Fruit fly (Drosophila melanogaster) whole organism, embryonic: ENCODE measurements around the gene CG33791.
A peak's percentile ranks its signal among the peaks of the same experiment; 100 is the strongest.

Source experiments
- ATbp ChIP-seq: fragments of 200-800 bp; sonication (Bioruptor generic); optimal IDR thresholded peaks from 2 replicates; lab custom pipeline; 2017; ENCODE audit warnings: missing biosample characterization, mild to moderate bottlenecking, missing genetic modification characterization, missing genetic modification reagents
- Atf6 ChIP-seq: fragments of 200-800 bp; sonication (Bioruptor generic); IDR thresholded peaks from 2 replicates; pipeline ENCODE4 v1.3.6; 2022; ENCODE audit warnings: missing biosample characterization, missing genetic modification characterization
- B-H1 ChIP-seq: fragments of 200-800 bp; sonication (Bioruptor generic); IDR thresholded peaks from 3 replicates; pipeline ENCODE4 v1.3.6; 2022; ENCODE audit warnings: missing biosample characterization, missing genetic modification characterization
- BtbVII ChIP-seq: fragments of 200-800 bp; sonication (Bioruptor generic); optimal IDR thresholded peaks from 3 replicates; lab custom pipeline; 2017; ENCODE audit warnings: missing biosample characterization, mild to moderate bottlenecking, missing genetic modification characterization
- CG10274 ChIP-seq: fragments of 200-800 bp; sonication (Bioruptor generic); optimal IDR thresholded peaks from 3 replicates; lab custom pipeline; 2017; ENCODE audit warnings: missing biosample characterization, mild to moderate bottlenecking, missing genetic modification characterization
- CG10462 ChIP-seq: fragments of 200-800 bp; sonication (Bioruptor generic); optimal IDR thresholded peaks from 2 replicates; lab custom pipeline; 2016; ENCODE audit warnings: missing biosample characterization, missing genetic modification characterization
- CG11695 ChIP-seq: fragments of 200-800 bp; sonication (Bioruptor generic); IDR thresholded peaks from 3 replicates; pipeline ENCODE4 v1.3.6; 2022; ENCODE audit warnings: missing biosample characterization, missing genetic modification characterization
- CG12155 ChIP-seq: fragments of 200-800 bp; sonication (Bioruptor generic); optimal IDR thresholded peaks from 3 replicates; lab custom pipeline; 2016; ENCODE audit warnings: missing biosample characterization, missing genetic modification characterization
- CG12769 ChIP-seq: fragments of 200-800 bp; sonication (Bioruptor generic); optimal IDR thresholded peaks from 2 replicates; lab custom pipeline; 2019; ENCODE audit warnings: missing biosample characterization, mild to moderate bottlenecking, missing genetic modification characterization, moderate library complexity
- CG15601 ChIP-seq: fragments of 200-800 bp; sonication (Bioruptor generic); optimal IDR thresholded peaks from 3 replicates; lab custom pipeline; 2019; ENCODE audit warnings: missing biosample characterization, mild to moderate bottlenecking, missing genetic modification characterization, moderate library complexity
- CG16815 ChIP-seq: fragments of 200-800 bp; sonication (Bioruptor generic); optimal IDR thresholded peaks from 3 replicates; lab custom pipeline; 2017; ENCODE audit warnings: missing biosample characterization, mild to moderate bottlenecking, missing genetic modification characterization
- CG16863 ChIP-seq: fragments of 200-800 bp; sonication (Bioruptor generic); optimal IDR thresholded peaks from 3 replicates; lab custom pipeline; 2016; ENCODE audit warnings: missing biosample characterization, missing genetic modification characterization
- CG1832 ChIP-seq: fragments of 200-800 bp; sonication (Bioruptor generic); optimal IDR thresholded peaks from 2 replicates; lab custom pipeline; 2017; ENCODE audit warnings: missing biosample characterization, mild to moderate bottlenecking, missing genetic modification characterization, inconsistent platforms
- CG30431 ChIP-seq: fragments of 200-800 bp; sonication (Bioruptor generic); optimal IDR thresholded peaks from 2 replicates; lab custom pipeline; 2017; ENCODE audit warnings: missing biosample characterization, missing genetic modification characterization
- CG32767 ChIP-seq: fragments of 200-800 bp; sonication (Bioruptor generic); IDR thresholded peaks from 2 replicates; pipeline ENCODE4 v1.3.6; 2022; ENCODE audit warnings: missing biosample characterization, missing genetic modification characterization
- CG34422 ChIP-seq: fragments of 200-800 bp; sonication (Bioruptor generic); IDR thresholded peaks from 3 replicates; pipeline ENCODE4 v1.3.6; 2022; ENCODE audit warnings: missing biosample characterization, missing genetic modification characterization
- CG3726 ChIP-seq: fragments of 200-800 bp; sonication (Bioruptor generic); IDR thresholded peaks from 3 replicates; pipeline ENCODE4, ENCODE4 v1.3.6; 2022; ENCODE audit warnings: missing biosample characterization, missing genetic modification characterization
- CG4730 ChIP-seq: fragments of 200-800 bp; sonication (Bioruptor generic); IDR thresholded peaks from 2 replicates; pipeline ENCODE4 v1.3.6; 2022; ENCODE audit warnings: missing biosample characterization, missing genetic modification characterization
- CG6254 ChIP-seq: fragments of 200-800 bp; sonication (Bioruptor generic); optimal IDR thresholded peaks from 3 replicates; lab custom pipeline; 2017; ENCODE audit warnings: mild to moderate bottlenecking, missing biosample characterization, missing genetic modification reagents, missing genetic modification characterization
- CG7372 ChIP-seq: fragments of 200-800 bp; sonication (Bioruptor generic); IDR thresholded peaks from 2 replicates; pipeline ENCODE4 v1.3.6; 2022; ENCODE audit warnings: missing biosample characterization, missing genetic modification characterization
- CG7928 ChIP-seq: fragments of 200-800 bp; sonication (Bioruptor generic); optimal IDR thresholded peaks from 2 replicates; lab custom pipeline; 2017; ENCODE audit warnings: missing biosample characterization, mild to moderate bottlenecking, missing genetic modification characterization
- CG8924 ChIP-seq: fragments of 200-800 bp; optimal IDR thresholded peaks from 3 replicates; lab custom pipeline; 2019; ENCODE audit warnings: missing biosample characterization, mild to moderate bottlenecking, missing genetic modification characterization, moderate library complexity
- CG9727 ChIP-seq: fragments of 200-800 bp; sonication (Bioruptor generic); optimal IDR thresholded peaks from 3 replicates; lab custom pipeline; 2017; ENCODE audit warnings: missing biosample characterization, mild to moderate bottlenecking, missing genetic modification characterization
- CG9876 ChIP-seq: fragments of 200-800 bp; sonication (Bioruptor generic); optimal IDR thresholded peaks from 2 replicates; lab custom pipeline; 2016; ENCODE audit warnings: missing biosample characterization, missing genetic modification characterization
- Dll ChIP-seq: fragments of 200-800 bp; sonication (Bioruptor generic); IDR thresholded peaks from 4 replicates; pipeline ENCODE4 v1.3.6; 2022; ENCODE audit warnings: missing biosample characterization, missing genetic modification characterization; ENCODE audit not compliant: partially characterized antibody
- Fer1 ChIP-seq: fragments of 200-800 bp; sonication (Bioruptor generic); optimal IDR thresholded peaks from 2 replicates; lab custom pipeline; 2017; ENCODE audit warnings: missing biosample characterization, mild to moderate bottlenecking, missing genetic modification characterization
- HLH54F ChIP-seq: fragments of 200-800 bp; sonication (Bioruptor generic); optimal IDR thresholded peaks from 3 replicates; lab custom pipeline; 2016; ENCODE audit warnings: missing biosample characterization, missing genetic modification characterization
- Hmr ChIP-seq: fragments of 200-800 bp; sonication (Bioruptor generic); optimal IDR thresholded peaks from 3 replicates; lab custom pipeline; 2017; ENCODE audit warnings: mild to moderate bottlenecking, missing biosample characterization, missing genetic modification reagents, missing genetic modification characterization
- Max ChIP-seq: fragments of 200-800 bp; sonication (Bioruptor generic); optimal IDR thresholded peaks from 2 replicates; lab custom pipeline; 2016; ENCODE audit warnings: missing biosample characterization, mild to moderate bottlenecking, missing genetic modification characterization
- NFAT ChIP-seq: fragments of 200-800 bp; sonication (Bioruptor generic); IDR thresholded peaks from 2 replicates; pipeline ENCODE4 v1.3.6; 2022; ENCODE audit warnings: missing biosample characterization, missing genetic modification characterization
- Sox100B ChIP-seq: fragments of 200-800 bp; sonication (Bioruptor generic); optimal IDR thresholded peaks from 3 replicates; lab custom pipeline; 2018; ENCODE audit warnings: missing biosample characterization, mild to moderate bottlenecking, missing genetic modification characterization
- Sox102F ChIP-seq: fragments of 200-800 bp; sonication (Bioruptor generic); optimal IDR thresholded peaks from 2 replicates; lab custom pipeline; 2018; ENCODE audit warnings: missing biosample characterization, mild to moderate bottlenecking, missing genetic modification characterization, moderate library complexity
- Trl ChIP-seq, 3 experiments: fragments of >200 bp in 2 of 3; fragments of 200-800 bp in 1 of 3; sonication (Bioruptor generic) in 1 of 3; optimal IDR thresholded peaks; 2 replicates in 1 of 3; 3 replicates in 2 of 3; lab custom pipeline; 2016 to 2017; ENCODE audit warnings: missing biosample characterization in 1 of 3, missing genetic modification characterization in 1 of 3
- az2 ChIP-seq: fragments of 200-800 bp; sonication (Bioruptor generic); optimal IDR thresholded peaks from 3 replicates; lab custom pipeline; 2016; ENCODE audit warnings: missing biosample characterization, missing genetic modification characterization
- cas ChIP-seq: fragments of 200-800 bp; sonication (Bioruptor generic); IDR thresholded peaks from 2 replicates; pipeline ENCODE4 v1.3.6; 2022; ENCODE audit warnings: missing biosample characterization, missing genetic modification characterization
- dm ChIP-seq: fragments of 200-800 bp; sonication (Bioruptor generic); optimal IDR thresholded peaks from 3 replicates; lab custom pipeline; 2016; ENCODE audit warnings: missing biosample characterization, missing genetic modification characterization
- ftz-f1 ChIP-seq: fragments of 200-800 bp; sonication (Bioruptor generic); optimal IDR thresholded peaks from 2 replicates; lab custom pipeline; 2016; ENCODE audit warnings: missing biosample characterization, missing genetic modification characterization
- insv ChIP-seq, 2 experiments: fragments of 200-800 bp; sonication (Bioruptor generic); optimal IDR thresholded peaks; 3 replicates each; lab custom pipeline; 2016 to 2018; ENCODE audit warnings: missing biosample characterization in 2 of 2, missing genetic modification characterization in 2 of 2
- kay ChIP-seq: fragments of 200-800 bp; sonication (Bioruptor generic); optimal IDR thresholded peaks from 2 replicates; lab custom pipeline; 2016; ENCODE audit warnings: missing biosample characterization, missing genetic modification characterization
- klu ChIP-seq: fragments of 200-800 bp; sonication (Bioruptor generic); IDR thresholded peaks from 2 replicates; pipeline ENCODE4 v1.3.6; 2022; ENCODE audit warnings: missing biosample characterization, missing genetic modification characterization
- lmd ChIP-seq: fragments of 200-800 bp; sonication (Bioruptor generic); IDR thresholded peaks from 2 replicates; pipeline ENCODE4 v1.3.6; 2022; ENCODE audit warnings: missing biosample characterization, missing genetic modification characterization
- maf-S ChIP-seq: fragments of 200-800 bp; sonication (Bioruptor generic); optimal IDR thresholded peaks from 2 replicates; lab custom pipeline; 2016; ENCODE audit warnings: missing biosample characterization, missing genetic modification characterization
- peb ChIP-seq: fragments of 200-800 bp; sonication (Bioruptor generic); IDR thresholded peaks from 2 replicates; pipeline ENCODE4 v1.3.6; 2022; ENCODE audit warnings: missing biosample characterization, missing genetic modification characterization
- schlank ChIP-seq: fragments of 200-800 bp; sonication (Bioruptor generic); optimal IDR thresholded peaks from 2 replicates; lab custom pipeline; 2018; ENCODE audit warnings: missing biosample characterization, mild to moderate bottlenecking, missing genetic modification characterization
- sim ChIP-seq: fragments of 200-800 bp; sonication (Bioruptor generic); IDR thresholded peaks from 2 replicates; pipeline ENCODE4 v1.3.6; 2022; ENCODE audit warnings: missing biosample characterization, missing genetic modification characterization
- sisA ChIP-seq: fragments of 200-800 bp; sonication (Bioruptor generic); IDR thresholded peaks from 2 replicates; pipeline ENCODE4 v1.3.6; 2022; ENCODE audit warnings: missing biosample characterization, missing genetic modification characterization
- sr ChIP-seq: fragments of 200-800 bp; sonication (Bioruptor generic); IDR thresholded peaks from 3 replicates; pipeline ENCODE4 v1.3.6; 2022; ENCODE audit warnings: missing biosample characterization, missing genetic modification characterization
- ssp ChIP-seq: fragments of 200-800 bp; sonication (Bioruptor generic); IDR thresholded peaks from 2 replicates; pipeline ENCODE4 v1.3.6; 2022; ENCODE audit warnings: missing biosample characterization, missing genetic modification characterization
- tap ChIP-seq: fragments of 200-800 bp; optimal IDR thresholded peaks from 3 replicates; lab custom pipeline; 2019; ENCODE audit warnings: missing biosample characterization, mild to moderate bottlenecking, missing genetic modification characterization, moderate library complexity
- vvl ChIP-seq: fragments of 200-800 bp; sonication (Bioruptor generic); IDR thresholded peaks from 2 replicates; pipeline ENCODE4 v1.3.6; 2022; ENCODE audit warnings: missing biosample characterization, missing genetic modification characterization

Gene CG33791

dm6 chr3L:1639185-1639812, 36.5 kb downstream of the CG33791 start, which contains the start of the genes Mettl2 and Bgb (continued):
- TF ChIP-seq CG1832 (no peak), sisA (GFP tag; lab: Robert Waterston, UW) (peak; percentile 93), ssp (peak; percentile 75), BtbVII (GFP tag; lab: Kevin White, UChicago) (peak; percentile 8), Sox100B (GFP tag; lab: Kevin White, UChicago) (no peak), CG7372 (GFP tag; lab: Robert Waterston, UW) (peak; percentile 83), CG12769 (tag; lab: Kevin White, UChicago) (no peak), peb (GFP tag; lab: Robert Waterston, UW) (peak; percentile 38; the same call in 1 of the 2 replicates), CG9876 (peak; percentile 62), CG10274 (GFP tag; lab: Kevin White, UChicago) (peak; percentile 26), vvl (peak; percentile 81), CG6254 (GFP tag; lab: Kevin White, UChicago) (peak; percentile 51), CG16863 (GFP tag; lab: Kevin White, UChicago) (peak; percentile 49), lmd (GFP tag; lab: Robert Waterston, UW) (peak; percentile 89), az2 (peak; percentile 72), CG12155 (GFP tag; lab: Kevin White, UChicago) (peak; percentile 81), CG9727 (GFP tag; lab: Kevin White, UChicago) (peak; percentile 72), CG8924 (peak; percentile 60), CG10462 (GFP tag; lab: Kevin White, UChicago) (peak; percentile 6), cas (GFP tag; lab: Robert Waterston, UW) (peak; percentile 75), HLH54F (GFP tag; lab: Kevin White, UChicago) (peak; percentile 81), Sox102F (GFP tag; lab: Kevin White, UChicago) (peak; percentile 60), insv (GFP tag; optimal IDR thresholded peaks at IDR 0.05; lab: Kevin White, UChicago) (no peak), klu (GFP tag; lab: Robert Waterston, UW) (peak; percentile 86), CG3726 (GFP tag; lab: Robert Waterston, UW) (peak; percentile 76; the same call in 2 of the 3 replicates), NFAT (GFP tag; lab: Robert Waterston, UW) (peak; percentile 64), sim (GFP tag; lab: Robert Waterston, UW) (no peak), ftz-f1 (peak; percentile 28), sr (GFP tag; lab: Robert Waterston, UW) (no peak), CG15601 (tag; lab: Kevin White, UChicago) (no peak), Atf6 (GFP tag; lab: Robert Waterston, UW) (peak; percentile 52; the same call in 1 of the 2 replicates), CG34422 (GFP tag; lab: Robert Waterston, UW) (peak; percentile 81), CG32767 (GFP tag; lab: Robert Waterston, UW) (peak; percentile 86), Trl (optimal IDR thresholded peaks at IDR 0.05; lab: Kevin White, UChicago) (peak in 1 of 2 experiments; percentile 9), Trl (GFP tag; optimal IDR thresholded peaks at IDR 0.05; lab: Kevin White, UChicago) (peak; percentile 83), CG11695 (GFP tag; lab: Robert Waterston, UW) (peak; percentile 81; the same call in 2 of the 3 replicates), Fer1 (GFP tag; lab: Kevin White, UChicago) (peak; percentile 58), Dll (GFP tag; lab: Robert Waterston, UW) (peak; percentile 85), schlank (tag; lab: Kevin White, UChicago) (peak; percentile 46), tap (no peak), CG30431 (peak; percentile 52), dm (GFP tag; lab: Kevin White, UChicago) (peak; percentile 35), CG4730 (GFP tag; lab: Robert Waterston, UW) (peak; percentile 77), Max (GFP tag; lab: Kevin White, UChicago) (peak; percentile 60), CG16815 (GFP tag; lab: Kevin White, UChicago) (peak; percentile 66), Hmr (GFP tag; lab: Kevin White, UChicago) (peak; percentile 63), CG7928 (peak; percentile 2), ATbp (GFP tag; lab: Kevin White, UChicago) (no peak), kay (GFP tag; lab: Kevin White, UChicago) (peak; percentile 74), B-H1 (GFP tag; lab: Robert Waterston, UW) (peak; percentile 27; the same call in 1 of the 3 replicates), maf-S (GFP tag; lab: Kevin White, UChicago) (peak; percentile 80)
